Fruit fly (Drosophila melanogaster): ENCODE results near the gene Gr93b.

Gene Gr93b

dm6 chr3R:21859509-21859908 lies 15.9 kb upstream of the Gr93b start (continued):
- TF ChIP-seq hkb (optimal IDR thresholded peaks at IDR 0.05) (no peak), hkb (GFP tag; IDR thresholded peaks at IDR 0.05) (peak; percentile 53; the same call in 1 of the 2 replicates), run (tag; optimal IDR thresholded peaks at IDR 0.05) (no peak), slbo (GFP tag; IDR thresholded peaks at IDR 0.05) (no peak), CG13775 (GFP tag; optimal IDR thresholded peaks at IDR 0.05) (peak; percentile 36), dimm (GFP tag; IDR thresholded peaks at IDR 0.05) (no peak), NK7.1 (GFP tag; optimal IDR thresholded peaks at IDR 0.05) (no peak), CG10267 (tag; optimal IDR thresholded peaks at IDR 0.05) (peak; percentile 47), Atf6 (GFP tag; IDR thresholded peaks at IDR 0.05) (no peak), CG31365 (tag; optimal IDR thresholded peaks at IDR 0.05) (no peak), Fer1 (GFP tag; optimal IDR thresholded peaks at IDR 0.05) (no peak), CG9609 (GFP tag; optimal IDR thresholded peaks at IDR 0.05) (peak; percentile 23), CG7357 (GFP tag; IDR thresholded peaks at IDR 0.05) (0 out of 3 replicates have a peak, but pooled peaks have one; percentile 45), CG6854 (GFP tag; optimal IDR thresholded peaks at IDR 0.05) (no peak), CG12071 (GFP tag; optimal IDR thresholded peaks at IDR 0.05) (no peak), fd96Cb (tag; optimal IDR thresholded peaks at IDR 0.05) (peak; percentile 23), gce (GFP tag; IDR thresholded peaks at IDR 0.05) (0 out of 3 replicates have a peak, but pooled peaks have one; percentile 37), dm (GFP tag; optimal IDR thresholded peaks at IDR 0.05) (no peak), Sin3A (optimal IDR thresholded peaks at IDR 0.05) (no peak), CG11085 (GFP tag; IDR thresholded peaks at IDR 0.05) (no peak), CG32532 (GFP tag; IDR thresholded peaks at IDR 0.05) (no peak), vvl (GFP tag; IDR thresholded peaks at IDR 0.05) (peak; percentile 44; the same call in 1 of the 2 replicates), tap (tag; optimal IDR thresholded peaks at IDR 0.05) (no peak), grn (GFP tag; optimal IDR thresholded peaks at IDR 0.05) (no peak), CG11504 (tag; optimal IDR thresholded peaks at IDR 0.05) (peak; percentile 54), CG2875 (GFP tag; optimal IDR thresholded peaks at IDR 0.05) (peak; percentile 16), nmo (GFP tag; optimal IDR thresholded peaks at IDR 0.05) (peak; percentile 63), CG11696 (GFP tag; IDR thresholded peaks at IDR 0.05) (0 out of 2 replicates have a peak, but pooled peaks have one; percentile 32), CG7928 (GFP tag; optimal IDR thresholded peaks at IDR 0.05) (no peak), nau (GFP tag; optimal IDR thresholded peaks at IDR 0.05) (no peak), sqz (GFP tag; optimal IDR thresholded peaks at IDR 0.05) (peak; percentile 22), mam (GFP tag; optimal IDR thresholded peaks at IDR 0.05) (no peak), tna (GFP tag; IDR thresholded peaks at IDR 0.05; ENCODE audit: partially characterized antibody) (no peak), corto (GFP tag; optimal IDR thresholded peaks at IDR 0.05) (peak; percentile 93), lilli (GFP tag; optimal IDR thresholded peaks at IDR 0.05) (peak; percentile 51), bcd (GFP tag; optimal IDR thresholded peaks at IDR 0.05) (no peak), CG14050 (GFP tag; IDR thresholded peaks at IDR 0.05) (no peak), Aef1 (GFP tag; IDR thresholded peaks at IDR 0.05) (no peak), sob (GFP tag; IDR thresholded peaks at IDR 0.05) (no peak), btn (GFP tag; optimal IDR thresholded peaks at IDR 0.05) (no peak), CG43689 (GFP tag; IDR thresholded peaks at IDR 0.05) (no peak), CG6272 (GFP tag; IDR thresholded peaks at IDR 0.05) (no peak), CG3995 (GFP tag; optimal IDR thresholded peaks at IDR 0.05) (no peak), CG11560 (tag; IDR thresholded peaks at IDR 0.05) (no peak), Dp (GFP tag; optimal IDR thresholded peaks at IDR 0.05) (no peak), CG10209 (GFP tag; optimal IDR thresholded peaks at IDR 0.05) (peak; percentile 41), dysf (GFP tag; IDR thresholded peaks at IDR 0.05) (0 out of 3 replicates have a peak, but pooled peaks have one; percentile 47), Dip2 (GFP tag; IDR thresholded peaks at IDR 0.05) (no peak), Hr51 (GFP tag; optimal IDR thresholded peaks at IDR 0.05) (peak; percentile 9 to 35), toy (GFP tag; IDR thresholded peaks at IDR 0.05) (no peak), bbx (GFP tag; IDR thresholded peaks at IDR 0.05; ENCODE audit: partially characterized antibody) (no peak), NC2α (GFP tag; optimal IDR thresholded peaks at IDR 0.05) (no peak)
